Fruit fly (Drosophila melanogaster) whole organism, wandering third instar larva: ENCODE results near the gene dmrt11E.

Experiments used
- Myc ChIP-seq: fragments of >200 bp; optimal IDR thresholded peaks from 2 replicates; lab custom pipeline; 2017
- dl ChIP-seq, 2 experiments: fragments of 175-275, 200-275 bp in 1 of 2; fragments of 200-275 bp in 1 of 2; sonication (Bioruptor generic); optimal IDR thresholded peaks; lab custom pipeline; 2018; ENCODE audit warnings: mild to moderate bottlenecking in 2 of 2, missing biosample characterization in 2 of 2, missing genetic modification characterization in 2 of 2, moderate library complexity in 2 of 2; ENCODE audit not compliant: partially characterized antibody in 2 of 2, insufficient read depth in 1 of 2

- TF ChIP-seq dl (GFP tag; optimal IDR thresholded peaks at IDR 0.05; lab: Kevin White, UChicago; ENCODE audit: insufficient read depth in 1 of 2, partially characterized antibody in 2 of 2) (no peak), Myc (lab: Kevin White, UChicago) (no peak)
Measured at dm6 chrX:13411376-13411973, 43.5 kb downstream of the dmrt11E start.
